Worm (Caenorhabditis elegans) whole organism, late embryonic: Measurements from ENCODE around the gene mtr-4.

Experiments
- F13H6.1 ChIP-seq: sonication (generic microtip); optimal IDR thresholded peaks from 2 replicates; lab custom pipeline; 2016; ENCODE audit warnings: missing genetic modification characterization, missing compliant biosample characterization
- ceh-19 ChIP-seq: fragments of 200-800 bp; sonication (Bioruptor generic); optimal IDR thresholded peaks from 2 replicates; lab custom pipeline; 2018; ENCODE audit warnings: mild to moderate bottlenecking, missing genetic modification characterization, missing compliant biosample characterization
- ceh-31 ChIP-seq: sonication (generic microtip); optimal IDR thresholded peaks from 2 replicates; lab custom pipeline; 2016; ENCODE audit warnings: missing genetic modification characterization, missing compliant biosample characterization
- ceh-9 ChIP-seq: sonication (generic microtip); optimal IDR thresholded peaks from 2 replicates; lab custom pipeline; 2016; ENCODE audit warnings: mild to moderate bottlenecking, missing genetic modification characterization, inconsistent platforms, missing compliant biosample characterization
- dmd-4 ChIP-seq: sonication (generic microtip); optimal IDR thresholded peaks from 2 replicates; lab custom pipeline; 2016; ENCODE audit warnings: borderline replicate concordance, missing genetic modification characterization, missing compliant biosample characterization
- mec-3 ChIP-seq: sonication (generic microtip); optimal IDR thresholded peaks from 2 replicates; lab custom pipeline; 2016; ENCODE audit warnings: borderline replicate concordance, missing genetic modification characterization, missing compliant biosample characterization
- nhr-11 ChIP-seq: fragments of 150-350 bp; optimal IDR thresholded peaks from 2 replicates; lab custom pipeline; 2014; ENCODE audit warnings: missing biosample characterization, missing genetic modification characterization
- npax-4 ChIP-seq: sonication (generic microtip); optimal IDR thresholded peaks from 2 replicates; lab custom pipeline; 2016; ENCODE audit warnings: missing genetic modification characterization, missing compliant biosample characterization
- pag-3 ChIP-seq: sonication (generic microtip); optimal IDR thresholded peaks from 2 replicates; lab custom pipeline; 2016; ENCODE audit warnings: missing compliant biosample characterization, missing genetic modification characterization, borderline replicate concordance
- pha-4 ChIP-seq: fragments of 150-350 bp; optimal IDR thresholded peaks from 2 replicates; lab custom pipeline; 2018; ENCODE audit warnings: missing biosample characterization, missing genetic modification reagents, missing genetic modification characterization
- ttx-3 ChIP-seq: sonication (generic microtip); optimal IDR thresholded peaks from 2 replicates; lab custom pipeline; 2016; ENCODE audit warnings: missing genetic modification reagents, missing genetic modification characterization, missing compliant biosample characterization
- unc-3 ChIP-seq, 2 experiments: fragments of 200-800 bp in 1 of 2; sonication (Bioruptor generic) in 1 of 2; sonication (generic microtip) in 1 of 2; conservative IDR thresholded peaks in 1 of 2; optimal IDR thresholded peaks in 1 of 2; 2 replicates each; pipeline versions ENCODE4 v1.3.6 to Lab custom; 2016 to 2022; ENCODE audit warnings: missing compliant biosample characterization in 2 of 2, missing genetic modification characterization in 2 of 2, missing genetic modification reagents in 1 of 2
- unc-86 ChIP-seq: sonication (generic microtip); optimal IDR thresholded peaks from 2 replicates; lab custom pipeline; 2016; ENCODE audit warnings: missing genetic modification characterization, missing compliant biosample characterization
- zip-5 ChIP-seq: sonication (generic microtip); optimal IDR thresholded peaks from 2 replicates; lab custom pipeline; 2016; ENCODE audit warnings: missing genetic modification characterization, missing compliant biosample characterization

DNA sequence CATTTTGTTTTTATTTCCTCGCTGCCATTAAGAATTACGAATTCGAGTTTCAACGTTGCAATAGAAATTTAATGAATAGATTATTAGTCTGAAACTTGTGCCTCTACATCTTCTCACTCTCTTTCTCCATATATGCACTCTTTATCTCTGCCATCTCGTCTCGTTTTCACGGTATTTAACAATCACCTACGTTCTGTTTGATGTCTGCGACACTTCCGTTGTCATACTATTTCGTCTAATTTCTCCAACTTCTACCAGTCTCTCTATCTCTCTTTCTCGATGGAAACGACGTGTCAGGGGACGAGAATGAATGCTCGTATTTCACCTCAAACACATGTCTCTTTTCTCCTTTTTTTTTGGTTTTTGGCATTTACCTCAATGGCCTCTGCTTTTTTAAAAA is 48.3 kb downstream of the mtr-4 start:
- TF ChIP-seq ceh-19 (GFP tag; lab: Kevin White, UChicago) (no peak), F13H6.1 (tag; lab: Kevin White, UChicago) (no peak), ceh-9 (no peak), npax-4 (no peak), ceh-31 (tag; lab: Kevin White, UChicago) (peak; percentile 34), mec-3 (tag; lab: Kevin White, UChicago) (no peak), pag-3 (tag; lab: Kevin White, UChicago) (no peak), zip-5 (tag; lab: Kevin White, UChicago) (no peak), unc-3 (GFP tag; conservative IDR thresholded peaks at IDR 0.05; lab: Robert Waterston, UW) (no peak), unc-3 (tag; optimal IDR thresholded peaks at IDR 0.05; lab: Kevin White, UChicago) (no peak), unc-86 (tag; lab: Kevin White, UChicago) (no peak), pha-4 (tag; lab: Kevin White, UChicago) (no peak), ttx-3 (tag; lab: Kevin White, UChicago) (no peak), dmd-4 (no peak), nhr-11 (tag; lab: Kevin White, UChicago) (no peak)
